Worm (Caenorhabditis elegans): ENCODE measurements around the gene ZK1193.2.
A peak's percentile ranks its signal among the peaks of the same experiment; 100 is the strongest.

The ZK1193.2 gene

ce11 chrX:439031-439430 is 13.6 kb upstream of the ZK1193.2 start:
- TF ChIP-seq scrt-1 (GFP tag; IDR thresholded peaks at IDR 0.05) = no peak
- TF ChIP-seq tbx-11 (GFP tag; IDR thresholded peaks at IDR 0.05) = no peak
- no peak for TF ChIP-seq flt-1 (GFP tag; IDR thresholded peaks at IDR 0.05)
- no peak for TF ChIP-seq ama-1 (optimal IDR thresholded peaks at IDR 0.05)
- no peak for TF ChIP-seq ceh-36 (tag; optimal IDR thresholded peaks at IDR 0.05)
- no peak for TF ChIP-seq ets-7 (tag; optimal IDR thresholded peaks at IDR 0.05)
- no peak for TF ChIP-seq tra-4 (tag; optimal IDR thresholded peaks at IDR 0.05)
- no peak for TF ChIP-seq B0310.2 (tag; optimal IDR thresholded peaks at IDR 0.05)
- no peak for TF ChIP-seq hmbx-1 (tag; optimal IDR thresholded peaks at IDR 0.05)
- TF ChIP-seq hmg-4 (GFP tag; optimal IDR thresholded peaks at IDR 0.05) = no peak

- no peak for TF ChIP-seq ama-1 (optimal IDR thresholded peaks at IDR 0.05)
- no peak for TF ChIP-seq B0310.2 (tag; optimal IDR thresholded peaks at IDR 0.05)
- TF ChIP-seq hmg-4 (GFP tag; optimal IDR thresholded peaks at IDR 0.05) = no peak
- no peak for TF ChIP-seq pes-1 (GFP tag; IDR thresholded peaks at IDR 0.05)
- no peak for TF ChIP-seq ets-7 (tag; optimal IDR thresholded peaks at IDR 0.05)
- TF ChIP-seq F13C5.2 (tag; optimal IDR thresholded peaks at IDR 0.05) = no peak
- no peak for TF ChIP-seq tbx-11 (GFP tag; IDR thresholded peaks at IDR 0.05)
Observed at ce11 chrX:438396-438795, 13.0 kb upstream of the ZK1193.2 start.

- TF ChIP-seq sea-1 (GFP tag; conservative IDR thresholded peaks at IDR 0.05) (no peak), hmg-4 (GFP tag; optimal IDR thresholded peaks at IDR 0.05) (no peak), scrt-1 (GFP tag; IDR thresholded peaks at IDR 0.05) (no peak), ceh-13 (GFP tag; optimal IDR thresholded peaks at IDR 0.05) (no peak)
Observed at ce11 chrX:433747-434146, 8.3 kb upstream of the ZK1193.2 start, which contains the start of gene dve-1. TSS of gene dve-1 (minus strand) at chrX:433812.

- no peak for TF ChIP-seq tbx-37 (GFP tag; conservative IDR thresholded peaks at IDR 0.05)
- no peak for TF ChIP-seq pes-1 (GFP tag; IDR thresholded peaks at IDR 0.05)
- TF ChIP-seq tbx-11 (GFP tag; IDR thresholded peaks at IDR 0.05) = no peak
Observed at ce11 chrX:433029-433693, 7.7 kb upstream of the ZK1193.2 start.

- no peak for TF ChIP-seq ets-7 (tag; optimal IDR thresholded peaks at IDR 0.05)
- TF ChIP-seq tbx-11 (GFP tag; IDR thresholded peaks at IDR 0.05) = no peak
- TF ChIP-seq sea-1 (GFP tag; conservative IDR thresholded peaks at IDR 0.05) = no peak
- TF ChIP-seq hmg-4 (GFP tag; optimal IDR thresholded peaks at IDR 0.05) = peak; percentile 13
- no peak for TF ChIP-seq ceh-36 (tag; optimal IDR thresholded peaks at IDR 0.05)
- TF ChIP-seq F13C5.2 (tag; optimal IDR thresholded peaks at IDR 0.05) = no peak
- TF ChIP-seq tbx-37 (GFP tag; conservative IDR thresholded peaks at IDR 0.05) = no peak
Observed at ce11 chrX:431596-431995, 6.2 kb upstream of the ZK1193.2 start.

- TF ChIP-seq pes-1 (GFP tag; IDR thresholded peaks at IDR 0.05) = no peak
- no peak for TF ChIP-seq hnd-1 (tag; optimal IDR thresholded peaks at IDR 0.05)
- TF ChIP-seq hmg-4 (GFP tag; optimal IDR thresholded peaks at IDR 0.05) = no peak
- no peak for TF ChIP-seq F13C5.2 (tag; optimal IDR thresholded peaks at IDR 0.05)
- no peak for TF ChIP-seq tbx-37 (GFP tag; conservative IDR thresholded peaks at IDR 0.05)
- no peak for TF ChIP-seq ceh-13 (GFP tag; optimal IDR thresholded peaks at IDR 0.05)
- TF ChIP-seq hmbx-1 (tag; optimal IDR thresholded peaks at IDR 0.05) = no peak
- TF ChIP-seq aly-1 (tag; optimal IDR thresholded peaks at IDR 0.05) = no peak
- no peak for TF ChIP-seq sea-1 (GFP tag; conservative IDR thresholded peaks at IDR 0.05)
- TF ChIP-seq ceh-36 (tag; optimal IDR thresholded peaks at IDR 0.05) = no peak
- no peak for TF ChIP-seq ets-7 (tag; optimal IDR thresholded peaks at IDR 0.05)
- no peak for TF ChIP-seq flt-1 (GFP tag; IDR thresholded peaks at IDR 0.05)
- TF ChIP-seq ama-1 (optimal IDR thresholded peaks at IDR 0.05) = no peak
- TF ChIP-seq scrt-1 (GFP tag; IDR thresholded peaks at IDR 0.05) = no peak
- TF ChIP-seq tra-4 (tag; optimal IDR thresholded peaks at IDR 0.05) = no peak
- TF ChIP-seq tbx-11 (GFP tag; IDR thresholded peaks at IDR 0.05) = no peak
- TF ChIP-seq B0310.2 (tag; optimal IDR thresholded peaks at IDR 0.05) = no peak
Observed at ce11 chrX:423757-424156, 1.7 kb downstream of the ZK1193.2 start.

- TF ChIP-seq B0310.2 (tag; optimal IDR thresholded peaks at IDR 0.05) (no peak), aly-1 (tag; optimal IDR thresholded peaks at IDR 0.05) (no peak), F13C5.2 (tag; optimal IDR thresholded peaks at IDR 0.05) (no peak), hnd-1 (tag; optimal IDR thresholded peaks at IDR 0.05) (no peak), scrt-1 (GFP tag; IDR thresholded peaks at IDR 0.05) (no peak), flt-1 (GFP tag; IDR thresholded peaks at IDR 0.05) (no peak), tra-4 (tag; optimal IDR thresholded peaks at IDR 0.05) (no peak), hmg-4 (GFP tag; optimal IDR thresholded peaks at IDR 0.05) (no peak), ama-1 (optimal IDR thresholded peaks at IDR 0.05) (no peak), ceh-36 (tag; optimal IDR thresholded peaks at IDR 0.05) (no peak)
Observed at ce11 chrX:421785-422657, 3.4 kb downstream of the ZK1193.2 start.

- TF ChIP-seq tbx-11 (GFP tag; IDR thresholded peaks at IDR 0.05) = no peak
- TF ChIP-seq scrt-1 (GFP tag; IDR thresholded peaks at IDR 0.05) = no peak
- no peak for TF ChIP-seq hmg-4 (GFP tag; optimal IDR thresholded peaks at IDR 0.05)
- no peak for TF ChIP-seq B0310.2 (tag; optimal IDR thresholded peaks at IDR 0.05)
- TF ChIP-seq ceh-36 (tag; optimal IDR thresholded peaks at IDR 0.05) = no peak
- no peak for TF ChIP-seq hmbx-1 (tag; optimal IDR thresholded peaks at IDR 0.05)
- TF ChIP-seq hnd-1 (tag; optimal IDR thresholded peaks at IDR 0.05) = no peak
- no peak for TF ChIP-seq aly-1 (tag; optimal IDR thresholded peaks at IDR 0.05)
- no peak for TF ChIP-seq ets-7 (tag; optimal IDR thresholded peaks at IDR 0.05)
- no peak for TF ChIP-seq sea-1 (GFP tag; conservative IDR thresholded peaks at IDR 0.05)
- no peak for TF ChIP-seq ceh-13 (GFP tag; optimal IDR thresholded peaks at IDR 0.05)
- no peak for TF ChIP-seq ama-1 (optimal IDR thresholded peaks at IDR 0.05)
- no peak for TF ChIP-seq tra-4 (tag; optimal IDR thresholded peaks at IDR 0.05)
- TF ChIP-seq F13C5.2 (tag; optimal IDR thresholded peaks at IDR 0.05) = no peak
Observed at ce11 chrX:421407-421784, 4.0 kb downstream of the ZK1193.2 start, which contains the start of gene col-19. TSS of gene col-19 (plus strand) at chrX:421707.
